Worm (Caenorhabditis elegans) whole organism, dauer: ENCODE results near the gene R02D5.6.

Source experiments
- unc-62 ChIP-seq: sonication (generic microtip); optimal IDR thresholded peaks from 2 replicates; lab custom pipeline; 2017; ENCODE audit warnings: missing biosample characterization, missing genetic modification reagents, missing genetic modification characterization

Gene R02D5.6

DNA sequence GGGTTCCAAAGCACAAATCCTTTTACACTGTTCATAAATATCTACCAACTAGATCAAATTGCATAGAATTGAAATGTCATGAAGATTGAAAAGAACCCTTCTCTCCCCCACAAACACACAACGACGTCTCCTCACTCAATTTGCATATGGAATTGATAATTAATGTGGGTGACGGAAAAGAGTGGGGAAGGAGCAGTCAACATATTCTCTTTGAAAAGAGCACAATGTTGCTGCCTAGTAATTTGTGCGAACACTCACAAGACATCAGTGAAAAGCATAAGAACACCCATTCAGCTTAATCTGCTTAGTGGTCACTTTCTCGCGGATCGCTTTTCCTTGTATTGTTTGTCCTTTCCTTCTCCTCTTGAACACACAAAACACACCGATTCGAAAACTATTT is 21.5 kb downstream of the R02D5.6 start:
- no peak for TF ChIP-seq unc-62 (GFP tag; lab: Kevin White, UChicago)

DNA sequence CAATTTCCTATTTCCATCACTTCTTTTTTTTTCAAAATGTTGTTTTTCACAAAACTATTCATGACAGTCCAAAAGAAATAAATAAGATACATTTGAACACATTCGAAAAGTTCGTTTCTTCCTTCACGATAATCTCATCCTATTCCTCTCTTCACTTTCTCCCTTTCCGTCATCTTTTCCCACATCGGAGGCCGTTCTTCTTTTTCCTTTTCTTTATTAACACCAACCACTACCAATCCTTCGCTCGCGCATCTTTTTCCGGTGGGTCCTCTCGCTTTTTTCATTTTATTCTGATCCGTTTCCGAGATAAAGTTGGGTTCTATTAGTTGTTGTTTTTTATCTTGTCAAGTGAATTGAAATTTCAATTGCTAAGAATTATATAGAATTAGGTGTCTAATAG is 22.4 kb downstream of the R02D5.6 start:
- TF ChIP-seq unc-62 (GFP tag; lab: Kevin White, UChicago), result no peak

DNA sequence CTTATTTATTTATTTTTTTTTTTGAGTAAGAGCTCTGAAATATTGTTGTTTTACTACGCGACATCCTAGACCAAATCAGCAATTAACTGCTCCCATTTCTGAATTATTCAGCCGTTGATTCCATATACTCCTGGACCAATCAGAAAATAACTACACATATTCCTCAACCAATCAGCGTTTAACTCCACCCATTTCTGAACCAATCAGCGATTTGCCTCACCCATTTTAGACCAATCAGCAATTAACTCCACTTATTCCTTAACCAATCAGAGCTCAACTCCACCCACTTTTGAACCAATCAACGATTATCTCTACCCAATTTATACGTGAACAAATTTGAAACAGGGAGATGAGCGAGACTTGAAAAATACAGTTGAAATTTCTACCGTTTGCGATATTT is 24.2 kb downstream of the R02D5.6 start:
- no peak for TF ChIP-seq unc-62 (GFP tag; lab: Kevin White, UChicago)

DNA sequence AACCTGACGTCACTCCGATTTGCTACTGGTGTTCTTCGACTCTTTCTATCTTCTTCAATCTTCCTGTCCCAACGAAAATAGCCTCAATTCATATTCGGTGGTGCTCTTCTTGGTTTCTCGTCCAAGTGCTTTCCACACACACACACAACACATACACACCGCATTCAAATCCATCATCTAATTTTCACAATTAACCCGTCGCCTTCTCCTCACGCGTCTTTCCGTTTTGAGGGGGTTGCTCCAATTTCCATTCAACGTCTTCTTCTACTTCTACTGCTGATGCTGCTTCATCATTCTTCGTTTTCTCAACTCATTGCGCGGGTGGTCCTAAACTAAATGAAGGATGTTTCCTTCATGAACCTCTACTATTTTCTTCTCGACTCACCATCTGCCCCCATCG is 26.8 kb downstream of the R02D5.6 start:
- no peak for TF ChIP-seq unc-62 (GFP tag; lab: Kevin White, UChicago)

DNA sequence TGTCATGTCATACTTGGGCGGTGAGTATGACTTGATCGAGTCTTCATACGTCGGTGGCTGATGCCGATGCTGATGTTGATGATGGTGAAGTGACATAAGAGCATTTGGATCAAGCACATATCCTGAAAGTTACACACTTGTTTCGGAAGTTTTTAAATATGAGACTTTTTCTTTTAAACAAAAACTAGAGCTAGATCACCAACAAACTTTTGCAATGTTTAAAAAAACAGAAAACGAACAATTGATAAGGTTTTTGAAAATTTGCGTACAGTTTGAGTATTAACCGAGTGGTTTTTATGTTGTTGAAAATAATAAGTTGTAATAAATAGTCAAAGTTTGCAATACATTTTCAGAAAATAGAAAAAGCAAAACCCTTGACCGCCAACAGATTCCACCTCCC is 33.3 kb downstream of the R02D5.6 start, which contains the start of gene R02D5.4:
Gene R02D5.4 (minus strand): TSS at position 101 of the 400 bp plus-strand sequence.
- TF ChIP-seq unc-62 (GFP tag; lab: Kevin White, UChicago), result no peak

DNA sequence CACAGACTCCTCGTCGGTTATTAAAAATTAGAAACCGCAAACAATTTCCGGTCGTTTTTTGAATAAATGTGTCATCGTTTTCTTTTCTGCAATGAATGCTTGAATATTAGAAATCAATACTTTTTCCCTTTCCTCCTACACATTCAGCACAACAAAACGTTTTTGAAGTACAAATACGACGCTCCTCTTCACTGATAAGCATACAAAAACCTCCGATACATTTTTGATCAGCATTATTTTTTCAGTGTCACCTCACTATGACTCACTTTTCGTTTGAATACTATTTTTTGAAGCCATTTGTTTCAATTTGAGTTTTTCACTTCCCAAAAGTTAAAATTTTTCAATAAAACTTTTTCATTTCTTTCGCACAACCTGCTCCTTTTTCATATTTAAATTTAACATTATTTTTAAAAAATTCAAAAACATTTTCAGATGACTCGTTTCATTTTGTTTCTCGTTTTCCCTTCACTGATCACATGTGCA is 35.1 kb downstream of the R02D5.6 start, which contains the start of gene R02D5.3:
Gene R02D5.3 (plus strand): TSS at position 433 of the 483 bp plus-strand sequence.
- TF ChIP-seq unc-62 (GFP tag; lab: Kevin White, UChicago), result no peak

DNA sequence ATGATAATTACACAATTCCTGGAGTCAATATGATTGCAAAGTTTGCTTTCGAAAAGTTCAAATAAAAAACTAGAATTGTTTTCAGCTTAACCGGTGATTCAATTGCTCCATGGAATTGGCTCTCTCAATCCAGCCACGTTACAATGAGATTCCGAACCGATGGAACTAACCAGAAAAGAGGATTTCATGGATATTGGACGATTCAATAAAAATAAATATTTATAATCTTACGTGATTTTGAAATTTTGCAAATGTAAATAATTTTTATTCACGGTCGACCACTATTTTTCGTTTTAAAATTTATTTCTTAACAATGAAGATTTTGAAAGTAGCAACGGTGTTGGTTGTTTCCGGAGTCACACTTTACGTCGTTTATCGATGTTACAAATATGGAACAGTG is 35.9 kb downstream of the R02D5.6 start, which contains the start of gene R02D5.10:
Gene R02D5.10 (plus strand): TSS at position 301 of the 400 bp plus-strand sequence.
- no peak for TF ChIP-seq unc-62 (GFP tag; lab: Kevin White, UChicago)

DNA sequence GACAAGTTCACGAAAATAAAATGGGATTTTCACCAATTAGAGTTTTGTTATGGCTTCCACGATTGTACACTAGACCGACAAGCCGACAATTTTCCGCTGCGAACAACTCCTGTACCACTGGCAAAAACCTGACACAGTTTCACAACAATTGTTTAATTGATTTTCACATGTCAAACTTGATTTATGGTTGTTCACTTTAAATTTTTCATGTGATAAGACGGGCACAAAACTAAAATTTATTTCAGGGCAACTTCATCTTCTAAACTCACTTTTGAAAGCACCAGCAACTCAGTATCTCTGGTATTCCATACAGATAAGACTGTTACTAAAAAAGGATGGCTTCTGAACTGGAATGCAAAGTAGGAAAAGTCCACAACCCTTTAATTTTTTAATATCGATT is 36.5 kb downstream of the R02D5.6 start, which contains the start of gene R02D5.7:
Gene R02D5.7 (minus strand): TSS at position 101 of the 400 bp plus-strand sequence.
- TF ChIP-seq unc-62 (GFP tag; lab: Kevin White, UChicago), result no peak

DNA sequence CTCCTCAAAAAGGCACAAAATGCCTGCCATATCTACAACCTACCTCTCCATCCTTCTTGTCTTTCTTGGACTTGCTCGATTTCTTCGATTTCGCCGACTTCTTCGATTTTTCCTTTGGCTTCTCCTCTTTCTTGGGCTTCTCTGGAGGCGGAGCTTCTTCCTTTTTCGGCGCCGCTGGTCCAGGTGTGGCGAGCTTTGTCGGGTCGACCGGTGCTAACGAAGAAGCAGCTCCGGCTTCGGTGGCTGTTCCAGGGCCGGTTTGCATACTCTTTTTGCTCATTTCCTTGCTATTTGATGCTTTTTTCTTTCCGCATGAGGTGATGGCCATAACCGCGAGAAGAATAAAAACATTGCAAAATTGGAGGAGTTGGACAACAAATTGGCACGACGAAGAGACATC is 37.4 kb downstream of the R02D5.6 start:
- no peak for TF ChIP-seq unc-62 (GFP tag; lab: Kevin White, UChicago)

DNA sequence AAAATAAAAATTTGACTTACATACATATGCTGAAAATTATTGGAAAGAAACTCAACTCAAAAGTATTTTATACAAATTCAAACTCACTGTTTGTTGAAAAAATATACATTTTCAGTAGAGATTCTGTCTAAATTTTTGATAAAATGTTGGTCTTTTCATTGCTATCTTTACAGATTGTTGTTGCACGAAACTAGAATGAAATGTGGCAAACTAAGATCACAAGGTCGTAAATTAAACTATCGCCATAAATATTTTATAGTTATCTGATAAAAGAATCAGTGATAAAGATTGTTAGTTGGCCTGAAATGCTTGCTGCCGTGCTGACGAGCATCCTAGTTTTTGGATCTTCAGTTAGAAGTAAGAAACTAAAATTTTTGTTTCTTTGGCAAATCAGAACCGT is 38.9 kb downstream of the R02D5.6 start, which contains the start of gene clec-55:
Gene clec-55 (plus strand): TSS at position 301 of the 400 bp plus-strand sequence.
- no peak for TF ChIP-seq unc-62 (GFP tag; lab: Kevin White, UChicago)

DNA sequence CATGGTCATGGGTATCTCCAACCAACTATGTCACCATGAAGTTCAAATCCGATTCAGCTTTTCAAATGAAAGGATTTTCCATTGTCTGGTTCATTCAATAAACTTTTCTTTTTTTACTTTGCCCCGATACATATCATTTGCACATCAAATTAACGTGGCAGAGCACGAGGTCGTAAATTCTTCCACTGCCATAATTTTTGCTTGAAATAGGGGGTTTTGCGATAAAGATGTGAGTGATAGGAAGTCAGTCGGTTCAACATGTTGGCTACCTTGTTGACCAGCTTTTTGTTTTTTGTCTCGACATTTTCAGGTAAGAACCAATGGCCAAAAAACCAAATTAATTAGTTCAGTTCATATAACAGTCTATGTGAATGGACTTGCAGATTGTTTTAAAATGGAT is 41.2 kb downstream of the R02D5.6 start, which contains the start of gene clec-54:
Gene clec-54 (plus strand): TSS at position 224 of the 400 bp plus-strand sequence.
- no peak for TF ChIP-seq unc-62 (GFP tag; lab: Kevin White, UChicago)

DNA sequence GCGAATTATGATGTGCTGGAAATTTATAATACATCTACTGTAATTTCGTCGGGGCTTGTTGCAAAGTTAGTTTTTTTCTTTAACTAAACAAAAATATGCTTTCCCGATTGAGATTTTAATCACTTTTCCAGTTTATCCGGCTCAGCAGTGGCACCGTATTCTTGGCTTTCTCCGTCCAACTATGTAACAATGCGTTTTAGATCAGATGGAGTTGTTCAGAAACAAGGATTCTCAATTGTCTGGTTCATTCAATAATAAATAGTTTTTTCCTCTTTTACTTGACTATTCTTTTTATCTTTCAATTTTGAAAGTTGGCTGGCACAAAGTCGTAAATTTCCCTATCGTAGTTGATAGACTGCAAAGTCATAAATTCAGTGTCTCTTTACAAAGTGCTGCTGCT is 43.8 kb downstream of the R02D5.6 start, which contains the start of gene clec-56:
Gene clec-56 (plus strand): TSS at position 301 of the 400 bp plus-strand sequence.
- no peak for TF ChIP-seq unc-62 (GFP tag; lab: Kevin White, UChicago)

DNA sequence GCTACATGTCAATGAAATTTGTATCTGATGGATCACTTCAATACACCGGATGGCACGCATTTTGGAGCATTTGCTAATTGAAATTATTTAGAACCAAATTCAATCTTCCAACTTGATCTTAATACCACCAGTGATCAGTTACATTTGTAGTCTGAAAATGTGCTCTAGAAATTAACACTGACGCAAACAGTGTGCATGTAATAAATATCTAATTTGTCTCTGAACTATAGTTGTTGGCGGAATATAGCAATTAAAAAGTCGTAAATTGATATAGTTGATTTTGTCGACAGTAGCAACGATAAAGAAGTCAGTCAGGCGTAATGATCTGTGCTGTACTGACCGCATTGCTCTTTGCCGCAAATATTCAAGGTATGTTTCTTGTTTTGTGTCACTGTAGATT is 45.7 kb downstream of the R02D5.6 start, which contains the start of gene clec-227:
Gene clec-227 (plus strand): TSS at position 301 of the 400 bp plus-strand sequence.
- TF ChIP-seq unc-62 (GFP tag; lab: Kevin White, UChicago), result no peak

DNA sequence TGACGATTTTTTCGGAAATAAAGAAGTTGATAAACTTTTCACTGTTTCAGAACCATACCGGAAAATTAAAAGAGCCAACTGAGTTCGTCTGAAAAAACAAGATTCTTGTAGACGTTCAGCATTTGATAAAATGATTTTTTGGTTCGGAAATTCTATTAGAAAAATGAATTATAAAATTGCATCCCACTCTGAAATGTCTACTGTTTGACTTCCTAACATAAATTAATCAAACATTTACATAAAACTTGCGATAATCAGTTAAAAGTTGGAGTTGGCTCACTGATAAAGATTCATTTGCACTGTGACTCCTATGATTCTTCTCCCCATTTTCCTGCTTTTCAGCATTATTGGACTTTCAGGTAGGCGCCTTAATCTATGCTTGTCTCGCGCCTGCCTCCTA is 49.0 kb downstream of the R02D5.6 start, which contains the start of gene clec-57:
Gene clec-57 (plus strand): TSS at position 301 of the 400 bp plus-strand sequence.
- no peak for TF ChIP-seq unc-62 (GFP tag; lab: Kevin White, UChicago)

DNA sequence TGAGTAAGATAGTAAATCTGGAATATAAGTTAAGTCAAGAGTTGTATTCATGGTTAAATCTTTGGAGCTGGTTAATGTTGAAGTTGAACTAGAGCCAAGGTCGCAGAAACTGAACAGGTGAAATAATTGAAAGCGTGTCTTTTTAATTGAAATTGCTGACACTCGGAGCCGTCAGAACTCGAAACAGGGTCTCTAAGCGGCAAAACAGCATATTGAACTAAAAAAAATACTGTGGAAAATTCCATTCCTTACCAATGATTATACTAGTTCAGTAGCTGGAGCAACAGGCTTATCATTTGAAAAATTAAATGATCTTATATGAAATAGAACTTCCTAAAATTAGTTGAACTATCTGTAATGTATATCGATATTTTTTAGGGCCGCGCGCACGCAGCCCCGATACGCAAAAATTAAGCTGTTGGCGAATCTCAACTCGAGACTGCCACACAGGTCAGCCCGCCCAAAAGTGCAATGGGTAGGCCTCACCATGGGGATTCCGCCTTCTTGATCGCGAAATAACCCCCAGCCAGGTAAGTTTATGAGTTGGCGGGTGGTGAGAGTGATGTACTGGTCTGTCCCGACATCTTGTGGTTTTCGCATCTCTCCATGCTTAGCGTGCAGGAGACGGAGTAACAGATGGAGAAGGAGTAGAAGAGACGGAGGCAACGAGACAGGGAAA is 49.6 kb downstream of the R02D5.6 start, which contains the start of gene srz-97:
Gene srz-97 (minus strand): TSS at position 51 of the 679 bp plus-strand sequence.
- no peak for TF ChIP-seq unc-62 (GFP tag; lab: Kevin White, UChicago)

DNA sequence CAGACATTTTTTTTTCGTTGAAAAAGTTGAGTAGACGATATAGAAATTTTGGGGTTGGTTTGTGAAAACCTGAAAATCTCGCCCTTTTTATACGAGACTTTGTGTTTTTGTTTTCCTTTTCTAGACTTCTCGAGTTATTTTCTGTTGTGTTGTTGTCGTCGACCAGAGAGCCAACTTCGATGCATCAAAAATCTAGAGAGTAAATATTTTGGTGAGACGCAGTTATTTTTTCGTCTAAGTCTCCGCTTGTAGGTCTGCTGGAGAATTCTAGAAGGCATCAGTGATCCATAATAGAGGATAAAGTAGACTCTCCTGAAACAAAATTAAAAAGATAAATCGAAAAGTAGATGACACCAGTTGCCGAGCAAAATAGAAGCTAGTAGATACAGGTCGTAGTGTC is 53.5 kb downstream of the R02D5.6 start, which contains the start of gene F08H9.4:
Gene F08H9.4 (minus strand): TSS at position 61 of the 400 bp plus-strand sequence.
- no peak for TF ChIP-seq unc-62 (GFP tag; lab: Kevin White, UChicago)
